Fruit fly (Drosophila melanogaster) whole organism, adult: Measurements from ENCODE around the gene klar.

Source experiments
- CG11617 ChIP-seq: fragments of 200-800 bp; sonication (Bioruptor generic); optimal IDR thresholded peaks from 2 replicates; lab custom pipeline; 2017; ENCODE audit warnings: mild to moderate bottlenecking, missing biosample characterization, missing genetic modification reagents, missing genetic modification characterization
- CG12768 ChIP-seq: fragments of 200-800 bp; sonication (Bioruptor generic); optimal IDR thresholded peaks from 2 replicates; lab custom pipeline; 2017; ENCODE audit warnings: missing biosample characterization, missing genetic modification characterization, mild to moderate bottlenecking, moderate library complexity, missing genetic modification reagents
- CG14711 ChIP-seq: fragments of 200-800 bp; sonication (Bioruptor generic); optimal IDR thresholded peaks from 2 replicates; lab custom pipeline; 2018; ENCODE audit warnings: missing biosample characterization, mild to moderate bottlenecking, missing genetic modification characterization, moderate library complexity
- CG1620 ChIP-seq: fragments of 200-800 bp; sonication (Bioruptor generic); optimal IDR thresholded peaks from 2 replicates; lab custom pipeline; 2016; ENCODE audit warnings: missing biosample characterization, missing genetic modification characterization
- CG33017 ChIP-seq: fragments of 200-800 bp; sonication (Bioruptor generic); optimal IDR thresholded peaks from 2 replicates; lab custom pipeline; 2018; ENCODE audit warnings: missing biosample characterization, mild to moderate bottlenecking, missing genetic modification characterization, moderate library complexity
- CG5204 ChIP-seq: fragments of 200-800 bp; sonication (Bioruptor generic); optimal IDR thresholded peaks from 2 replicates; lab custom pipeline; 2016; ENCODE audit warnings: missing biosample characterization, missing genetic modification characterization
- CG7045 ChIP-seq: fragments of 200-800 bp; sonication (Bioruptor generic); optimal IDR thresholded peaks from 2 replicates; lab custom pipeline; 2017; ENCODE audit warnings: missing biosample characterization, mild to moderate bottlenecking, missing genetic modification characterization
- CG7101 ChIP-seq: fragments of 200-800 bp; sonication (Bioruptor generic); optimal IDR thresholded peaks from 2 replicates; lab custom pipeline; 2018; ENCODE audit warnings: missing biosample characterization, mild to moderate bottlenecking, missing genetic modification characterization, moderate library complexity
- Clk ChIP-seq: fragments of 200-800 bp; sonication (Bioruptor generic); optimal IDR thresholded peaks from 2 replicates; lab custom pipeline; 2017; ENCODE audit warnings: missing biosample characterization, missing genetic modification characterization
- Crg-1 ChIP-seq: fragments of 200-800 bp; sonication (Bioruptor generic); optimal IDR thresholded peaks from 2 replicates; lab custom pipeline; 2016; ENCODE audit warnings: missing biosample characterization, missing genetic modification characterization
- Hr96 ChIP-seq: fragments of 200-800 bp; sonication (Bioruptor generic); optimal IDR thresholded peaks from 2 replicates; lab custom pipeline; 2016; ENCODE audit warnings: missing biosample characterization, missing genetic modification characterization
- Mnt ChIP-seq: fragments of 200-800 bp; sonication (Bioruptor generic); optimal IDR thresholded peaks from 2 replicates; lab custom pipeline; 2016; ENCODE audit warnings: missing biosample characterization, mild to moderate bottlenecking, missing genetic modification characterization
- bab1 ChIP-seq: fragments of 200-800 bp; sonication (Bioruptor generic); optimal IDR thresholded peaks from 3 replicates; lab custom pipeline; 2019; ENCODE audit warnings: missing biosample characterization, mild to moderate bottlenecking, missing genetic modification characterization, moderate library complexity
- cic ChIP-seq: fragments of 200-800 bp; sonication (Bioruptor generic); optimal IDR thresholded peaks from 2 replicates; lab custom pipeline; 2017; ENCODE audit warnings: missing biosample characterization, mild to moderate bottlenecking, missing genetic modification characterization, moderate library complexity
- cnc ChIP-seq, 2 experiments: fragments of >200 bp; optimal IDR thresholded peaks; 2 replicates each; lab custom pipeline; 2017
- kay ChIP-seq: fragments of 200-800 bp; sonication (Bioruptor generic); peaks from one replicate; lab custom pipeline; 2016; ENCODE audit warnings: missing biosample characterization, missing genetic modification characterization, borderline replicate concordance
- ovo ChIP-seq: fragments of 200-800 bp; sonication (Bioruptor generic); optimal IDR thresholded peaks from 2 replicates; lab custom pipeline; 2016; ENCODE audit warnings: missing biosample characterization, missing genetic modification characterization
- pad ChIP-seq: fragments of 200-800 bp; sonication (Bioruptor generic); optimal IDR thresholded peaks from 3 replicates; lab custom pipeline; 2017; ENCODE audit warnings: missing biosample characterization, missing genetic modification characterization, mild to moderate bottlenecking, moderate library complexity, missing genetic modification reagents
- tj ChIP-seq: fragments of 200-800 bp; sonication (Bioruptor generic); optimal IDR thresholded peaks from 3 replicates; lab custom pipeline; 2017; ENCODE audit warnings: missing biosample characterization, mild to moderate bottlenecking, missing genetic modification characterization, moderate library complexity
- toe ChIP-seq: fragments of 200-800 bp; sonication (Bioruptor generic); optimal IDR thresholded peaks from 2 replicates; lab custom pipeline; 2016; ENCODE audit warnings: missing biosample characterization, missing genetic modification characterization

Gene klar

dm6 chr3L:489922-490807 lies 50.2 kb downstream of the klar start:
- TF ChIP-seq pad (GFP tag; lab: Kevin White, UChicago) (peak; percentile 70), kay (GFP tag; lab: Kevin White, UChicago) (peak; percentile 43), CG1620 (peak; percentile 15), toe (no peak), tj (GFP tag; lab: Kevin White, UChicago) (peak; percentile 91)

dm6 chr3L:489354-489753 lies 51.1 kb downstream of the klar start:
- peak; percentile 35 for TF ChIP-seq kay (GFP tag; lab: Kevin White, UChicago)
- no peak for TF ChIP-seq toe
- TF ChIP-seq tj (GFP tag; lab: Kevin White, UChicago) = peak; percentile 89
- peak; percentile 95 for TF ChIP-seq pad (GFP tag; lab: Kevin White, UChicago)

DNA sequence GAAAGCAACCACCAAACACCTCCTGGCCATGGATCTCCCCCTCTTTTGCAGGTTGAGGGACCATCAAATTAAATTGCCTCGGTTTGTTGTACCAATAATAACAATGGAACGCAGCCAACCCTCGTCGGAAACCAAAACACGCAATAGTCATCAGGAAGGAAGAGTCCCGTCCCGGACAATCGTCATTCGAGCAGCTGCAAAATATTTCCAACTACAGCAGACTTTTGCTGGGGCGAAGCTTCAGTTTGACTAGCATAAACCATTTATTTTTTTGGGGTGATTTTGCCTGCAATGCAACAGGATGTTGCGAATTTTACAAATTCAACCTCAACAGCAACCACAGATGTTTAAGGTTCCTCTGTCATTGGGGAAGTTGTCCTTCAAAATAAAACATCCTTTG lies 51.8 kb downstream of the klar start:
- no peak for TF ChIP-seq CG1620
- no peak for TF ChIP-seq Clk (GFP tag; lab: Kevin White, UChicago)
- TF ChIP-seq CG33017 (tag; lab: Kevin White, UChicago) = no peak
- TF ChIP-seq Crg-1 (GFP tag; lab: Kevin White, UChicago) = no peak
- TF ChIP-seq ovo (GFP tag; lab: Kevin White, UChicago) = no peak
- no peak for TF ChIP-seq CG7101
- no peak for TF ChIP-seq cic
- TF ChIP-seq pad (GFP tag; lab: Kevin White, UChicago) = no peak
- no peak for TF ChIP-seq CG7045 (GFP tag; lab: Kevin White, UChicago)
- TF ChIP-seq Hr96 (GFP tag; lab: Kevin White, UChicago) = no peak
- TF ChIP-seq cnc (optimal IDR thresholded peaks at IDR 0.05; lab: Kevin White, UChicago) = no peak
- no peak for TF ChIP-seq Mnt (GFP tag; lab: Kevin White, UChicago)
- no peak for TF ChIP-seq tj (GFP tag; lab: Kevin White, UChicago)
- TF ChIP-seq CG11617 (GFP tag; lab: Kevin White, UChicago) = no peak
- no peak for TF ChIP-seq toe
- no peak for TF ChIP-seq CG5204 (GFP tag; lab: Kevin White, UChicago)
- TF ChIP-seq kay (GFP tag; lab: Kevin White, UChicago) = no peak
- TF ChIP-seq bab1 (GFP tag; lab: Kevin White, UChicago) = no peak
- TF ChIP-seq CG14711 (tag; lab: Kevin White, UChicago) = no peak

dm6 chr3L:488159-488558 lies 52.3 kb downstream of the klar start:
- no peak for TF ChIP-seq kay (GFP tag; lab: Kevin White, UChicago)
- TF ChIP-seq Clk (GFP tag; lab: Kevin White, UChicago) = no peak
- TF ChIP-seq cnc (optimal IDR thresholded peaks at IDR 0.05; lab: Kevin White, UChicago) = no peak
- TF ChIP-seq Hr96 (GFP tag; lab: Kevin White, UChicago) = no peak
- no peak for TF ChIP-seq CG1620
- TF ChIP-seq cic = no peak
- TF ChIP-seq CG5204 (GFP tag; lab: Kevin White, UChicago) = no peak
- TF ChIP-seq CG7045 (GFP tag; lab: Kevin White, UChicago) = no peak
- no peak for TF ChIP-seq CG11617 (GFP tag; lab: Kevin White, UChicago)

DNA sequence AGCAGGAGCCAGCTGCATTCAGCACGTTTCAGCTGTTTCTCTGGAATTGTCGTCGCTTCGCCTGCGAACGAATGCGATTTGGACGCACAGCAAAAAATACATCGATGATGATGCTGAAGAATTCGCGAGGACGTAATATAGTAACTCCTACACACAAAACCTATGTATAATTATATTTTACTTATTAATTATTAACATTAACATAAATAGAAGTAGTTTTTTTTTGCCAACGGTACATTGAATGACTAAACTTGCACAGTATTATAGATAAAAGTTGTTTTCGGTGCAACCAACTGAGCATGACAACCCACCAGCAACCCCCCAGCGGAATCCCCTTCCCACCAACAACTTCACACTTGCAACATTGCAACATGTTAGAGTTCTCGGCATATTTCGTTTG lies 55.0 kb downstream of the klar start:
- TF ChIP-seq toe (no peak), Clk (GFP tag; lab: Kevin White, UChicago) (no peak), Mnt (GFP tag; lab: Kevin White, UChicago) (no peak), Hr96 (GFP tag; lab: Kevin White, UChicago) (no peak), CG14711 (tag; lab: Kevin White, UChicago) (no peak)

DNA sequence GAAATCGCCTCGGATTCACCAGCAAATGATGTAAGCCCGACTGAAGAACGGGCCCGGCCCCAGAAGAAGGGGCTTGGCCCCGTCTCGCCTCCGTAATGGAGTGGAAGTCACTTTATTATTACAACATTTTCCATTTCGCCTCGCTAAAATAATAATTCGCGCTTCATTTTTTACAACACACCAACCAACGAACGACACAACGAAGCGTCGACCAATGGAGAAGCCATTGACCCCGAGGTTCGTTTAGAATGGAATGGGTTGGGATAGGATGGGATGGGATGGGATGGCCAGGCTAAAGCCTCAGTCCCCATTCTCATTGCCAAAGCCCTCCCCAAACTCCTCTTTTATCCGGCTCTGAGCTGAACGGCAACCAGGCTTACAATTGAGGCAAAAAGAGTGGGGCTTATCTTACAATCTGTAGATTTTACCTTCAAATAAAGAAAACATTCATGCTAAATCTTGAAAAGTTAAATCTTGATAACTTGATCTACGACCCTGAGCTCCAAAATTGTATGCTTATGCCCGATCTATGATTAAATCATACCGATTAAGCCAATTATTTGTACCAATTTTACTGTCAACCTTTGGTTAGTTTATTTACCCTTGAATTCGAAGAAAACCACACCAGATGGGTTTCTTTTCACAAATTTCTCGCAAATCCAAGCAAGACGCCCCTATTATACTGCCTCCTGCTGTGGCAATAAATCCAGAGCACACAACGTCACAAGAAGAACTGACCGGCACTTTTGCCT lies 55.7 kb downstream of the klar start:
- TF ChIP-seq cic (no peak), kay (GFP tag; lab: Kevin White, UChicago) (no peak), ovo (GFP tag; lab: Kevin White, UChicago) (no peak), Clk (GFP tag; lab: Kevin White, UChicago) (no peak), CG7101 (no peak), Crg-1 (GFP tag; lab: Kevin White, UChicago) (no peak), CG1620 (no peak), tj (GFP tag; lab: Kevin White, UChicago) (no peak), Mnt (GFP tag; lab: Kevin White, UChicago) (no peak), pad (GFP tag; lab: Kevin White, UChicago) (no peak), CG11617 (GFP tag; lab: Kevin White, UChicago) (no peak), Hr96 (GFP tag; lab: Kevin White, UChicago) (no peak), bab1 (GFP tag; lab: Kevin White, UChicago) (no peak), CG7045 (GFP tag; lab: Kevin White, UChicago) (no peak), CG12768 (GFP tag; lab: Kevin White, UChicago) (no peak)
